Worm (Caenorhabditis elegans) whole organism, midembryonic: ENCODE data around the gene gcy-13.

Source experiments
- flt-1 ChIP-seq: fragments of 200-800 bp; sonication (Bioruptor generic); IDR thresholded peaks from 2 replicates; pipeline ENCODE4 v1.3.6; 2022; ENCODE audit warnings: missing genetic modification characterization, missing compliant biosample characterization
- med-1 ChIP-seq: sonication (generic microtip); optimal IDR thresholded peaks from 2 replicates; lab custom pipeline; 2017; ENCODE audit warnings: missing genetic modification characterization, mild to moderate bottlenecking, missing compliant biosample characterization, antibody characterized with exemption, missing genetic modification reagents; ENCODE audit not compliant: insufficient read depth
- ref-1 ChIP-seq: fragments of 200-800 bp; sonication (Bioruptor generic); conservative IDR thresholded peaks from 2 replicates; pipeline ENCODE4 v1.3.6; 2022; ENCODE audit warnings: missing genetic modification reagents, missing genetic modification characterization, missing compliant biosample characterization
- ztf-23 ChIP-seq: fragments of 200-800 bp; sonication (Bioruptor generic); IDR thresholded peaks from 2 replicates; pipeline ENCODE4 v1.3.6; 2022; ENCODE audit warnings: missing genetic modification reagents, missing genetic modification characterization, missing compliant biosample characterization

DNA sequence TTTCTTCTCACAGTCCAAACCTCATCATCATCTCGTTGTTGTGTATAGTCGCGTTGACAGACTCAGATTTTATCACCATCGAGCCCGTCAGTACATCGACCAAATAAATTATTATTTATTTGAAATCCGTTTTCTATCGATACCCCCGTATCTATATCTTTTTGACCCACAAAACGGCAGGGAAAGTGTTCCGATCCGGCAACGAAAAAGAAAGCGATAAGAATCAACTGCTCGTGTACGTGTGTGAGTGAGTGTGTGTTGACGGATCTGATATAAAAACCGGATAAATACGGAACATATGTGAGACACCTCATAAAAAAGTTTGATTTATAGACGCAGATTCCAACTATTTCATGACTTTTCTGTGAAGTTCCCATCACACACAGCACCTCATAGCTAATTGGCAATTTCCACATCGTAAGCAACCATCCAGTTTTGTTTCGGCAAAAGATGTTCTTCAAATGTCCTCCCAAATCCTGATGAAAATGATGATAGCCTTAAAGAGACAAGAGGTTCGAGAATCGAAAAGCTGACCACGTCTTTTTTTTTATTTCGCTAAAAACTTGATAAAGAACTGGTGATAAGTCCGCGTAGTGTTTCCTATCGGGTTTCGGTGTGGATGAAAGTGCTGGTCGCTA, 15.0 kb downstream of the gcy-13 start:
- TF ChIP-seq med-1 (no peak), flt-1 (GFP tag; lab: Robert Waterston, UW) (peak; percentile 54; the same call in 1 of the 2 replicates), ref-1 (GFP tag; lab: Robert Waterston, UW) (no peak), ztf-23 (GFP tag; lab: Robert Waterston, UW) (no peak)
